Worm (Caenorhabditis elegans): ENCODE measurements around the gene C43F9.7.

DNA sequence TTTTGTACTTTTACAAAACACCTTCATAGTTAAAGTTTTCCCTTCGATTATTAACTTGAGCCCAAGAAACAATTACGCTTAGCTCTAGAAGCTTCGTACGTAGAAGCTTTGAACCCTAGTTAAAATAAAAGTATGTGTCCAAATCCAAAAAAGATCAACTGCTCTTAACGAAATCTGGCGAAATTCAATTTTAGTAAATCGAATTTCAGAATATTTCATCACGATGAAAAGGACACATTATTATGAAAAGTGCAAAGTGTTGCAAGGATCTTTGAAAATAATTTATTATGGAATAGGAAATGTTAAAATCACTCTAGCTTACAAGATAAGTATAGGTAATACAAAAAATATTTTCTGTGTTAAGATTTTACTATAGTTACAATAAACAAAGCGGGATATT is 28.2 kb downstream of the C43F9.7 start:
- TF ChIP-seq fkh-10 (GFP tag; optimal IDR thresholded peaks at IDR 0.05) (no peak), egl-43 (GFP tag; IDR thresholded peaks at IDR 0.05) (no peak), ceh-32 (tag; optimal IDR thresholded peaks at IDR 0.05; ENCODE audit: poor library complexity) (no peak), snpc-4 (tag; optimal IDR thresholded peaks at IDR 0.05) (no peak), nhr-76 (tag; optimal IDR thresholded peaks at IDR 0.05) (no peak), ctbp-1 (GFP tag; IDR thresholded peaks at IDR 0.05) (no peak), lir-3 (tag; optimal IDR thresholded peaks at IDR 0.05) (no peak)
